Worm (Caenorhabditis elegans): ENCODE data around the gene F41G4.7.
A peak's percentile ranks its signal among the peaks of the same experiment; 100 is the strongest.
"Not testable (repeated sequence)": the region's sequence is repeated elsewhere in the genome, so short reads cannot be mapped to it uniquely, and the experiment has no call there.

F41G4.7 gene

ce11 chrX:16842935-16843334, 6.7 kb upstream of the F41G4.7 start:
- no peak for TF ChIP-seq nhr-28 (tag; optimal IDR thresholded peaks at IDR 0.05)
- no peak for TF ChIP-seq cnd-1 (tag; optimal IDR thresholded peaks at IDR 0.05)
- no peak for TF ChIP-seq hlh-1 (tag; optimal IDR thresholded peaks at IDR 0.05)
- no peak for TF ChIP-seq sem-2 (GFP tag; optimal IDR thresholded peaks at IDR 0.05)
- TF ChIP-seq lin-13 (tag; optimal IDR thresholded peaks at IDR 0.05), result no peak
- TF ChIP-seq lin-32 (GFP tag; optimal IDR thresholded peaks at IDR 0.05), result no peak
- TF ChIP-seq snpc-4 (tag; optimal IDR thresholded peaks at IDR 0.05), result no peak
- no peak for TF ChIP-seq nhr-12 (tag; optimal IDR thresholded peaks at IDR 0.05)
- TF ChIP-seq unc-62 (GFP tag; optimal IDR thresholded peaks at IDR 0.05), result no peak
- TF ChIP-seq elt-1 (tag; optimal IDR thresholded peaks at IDR 0.05; ENCODE audit: borderline replicate concordance, insufficient read depth), result no peak
- TF ChIP-seq lsy-2 (tag; optimal IDR thresholded peaks at IDR 0.05), result no peak
- no peak for TF ChIP-seq ces-1 (GFP tag; optimal IDR thresholded peaks at IDR 0.05)

- no peak for TF ChIP-seq nhr-2 (tag; optimal IDR thresholded peaks at IDR 0.05)
- no peak for TF ChIP-seq sptf-1 (tag; optimal IDR thresholded peaks at IDR 0.05)
These were observed 4.5 kb upstream of the F41G4.7 start, which contains the start of gene dyla-1 for ce11 chrX:16840738-16841137. Gene dyla-1 (plus strand): TSS chrX:16841038.

- TF ChIP-seq nhr-2 (tag; optimal IDR thresholded peaks at IDR 0.05); flh-1 (GFP tag; optimal IDR thresholded peaks at IDR 0.05); elt-1 (tag; optimal IDR thresholded peaks at IDR 0.05; ENCODE audit: borderline replicate concordance, insufficient read depth): not testable (repeated sequence)
These were observed 1.5 kb downstream of the F41G4.7 start, which contains the start of gene F41G4.13 for ce11 chrX:16834691-16835090. Gene F41G4.13 (minus strand): TSS chrX:16834791.

- TF ChIP-seq nhr-12 (tag; optimal IDR thresholded peaks at IDR 0.05) (no peak), flh-1 (GFP tag; optimal IDR thresholded peaks at IDR 0.05) (no peak), cnd-1 (tag; optimal IDR thresholded peaks at IDR 0.05) (no peak)
These were observed 9.7 kb downstream of the F41G4.7 start for ce11 chrX:16826500-16826899.

- no peak for TF ChIP-seq nhr-28 (tag; optimal IDR thresholded peaks at IDR 0.05)
- TF ChIP-seq cnd-1 (tag; optimal IDR thresholded peaks at IDR 0.05), result no peak
- no peak for TF ChIP-seq nhr-237 (tag; optimal IDR thresholded peaks at IDR 0.05)
- TF ChIP-seq ceh-43 (GFP tag; optimal IDR thresholded peaks at IDR 0.05), result no peak
- no peak for TF ChIP-seq hlh-1 (tag; optimal IDR thresholded peaks at IDR 0.05)
- TF ChIP-seq M03D4.4 (tag; optimal IDR thresholded peaks at IDR 0.05), result no peak
- TF ChIP-seq snpc-4 (tag; optimal IDR thresholded peaks at IDR 0.05), result no peak
- TF ChIP-seq lin-32 (GFP tag; optimal IDR thresholded peaks at IDR 0.05), result no peak
These were observed 10.8 kb downstream of the F41G4.7 start, which contains the start of gene sto-5 for ce11 chrX:16825358-16825757. Gene sto-5 (minus strand): TSS chrX:16825458.

ce11 chrX:16821533-16821932, 14.7 kb downstream of the F41G4.7 start:
- TF ChIP-seq ceh-43 (GFP tag; optimal IDR thresholded peaks at IDR 0.05) (no peak), unc-39 (tag; optimal IDR thresholded peaks at IDR 0.05) (no peak), elt-3 (tag; optimal IDR thresholded peaks at IDR 0.05) (no peak), nhr-76 (tag; optimal IDR thresholded peaks at IDR 0.05) (no peak), lin-32 (GFP tag; optimal IDR thresholded peaks at IDR 0.05) (no peak), unc-120 (tag; optimal IDR thresholded peaks at IDR 0.05; ENCODE audit: poor library complexity, severe bottlenecking) (no peak), nhr-237 (tag; optimal IDR thresholded peaks at IDR 0.05) (no peak), cnd-1 (tag; optimal IDR thresholded peaks at IDR 0.05) (no peak), nhr-28 (tag; optimal IDR thresholded peaks at IDR 0.05) (no peak), hlh-1 (tag; optimal IDR thresholded peaks at IDR 0.05) (no peak), blmp-1 (tag; optimal IDR thresholded peaks at IDR 0.05) (no peak), ceh-83 (GFP tag; optimal IDR thresholded peaks at IDR 0.05) (no peak), pha-4 (tag; optimal IDR thresholded peaks at IDR 0.05) (no peak)

ce11 chrX:16818271-16818670, 17.9 kb downstream of the F41G4.7 start:
- no peak for TF ChIP-seq nhr-12 (tag; optimal IDR thresholded peaks at IDR 0.05)

ce11 chrX:16816854-16817253, 19.4 kb downstream of the F41G4.7 start:
- peak; percentile 78 for TF ChIP-seq ces-1 (GFP tag; optimal IDR thresholded peaks at IDR 0.05)
- TF ChIP-seq sptf-1 (tag; optimal IDR thresholded peaks at IDR 0.05), result no peak
- no peak for TF ChIP-seq hlh-1 (tag; optimal IDR thresholded peaks at IDR 0.05)
- TF ChIP-seq flh-1 (GFP tag; optimal IDR thresholded peaks at IDR 0.05), result no peak
- TF ChIP-seq ceh-83 (GFP tag; optimal IDR thresholded peaks at IDR 0.05), result no peak
- no peak for TF ChIP-seq sem-2 (GFP tag; optimal IDR thresholded peaks at IDR 0.05)
- no peak for TF ChIP-seq cnd-1 (tag; optimal IDR thresholded peaks at IDR 0.05)

Data from whole organism, mixed stage, embryonic.